Worm (Caenorhabditis elegans): ENCODE data around the gene kynu-1.

ce11 chrX:6075209-6075608 is 33.9 kb downstream of the kynu-1 start, which contains the start of gene lgc-58:
- TF ChIP-seq med-1 (GFP tag; optimal IDR thresholded peaks at IDR 0.05; ENCODE audit: insufficient read depth) (no peak), tab-1 (GFP tag; IDR thresholded peaks at IDR 0.05) (no peak), klf-2 (GFP tag; conservative IDR thresholded peaks at IDR 0.05) (no peak), T22C8.4 (GFP tag; IDR thresholded peaks at IDR 0.05) (no peak), ref-1 (GFP tag; conservative IDR thresholded peaks at IDR 0.05) (no peak), ztf-23 (GFP tag; IDR thresholded peaks at IDR 0.05) (no peak), ztf-29 (GFP tag; IDR thresholded peaks at IDR 0.05) (no peak), flt-1 (GFP tag; IDR thresholded peaks at IDR 0.05) (no peak), cog-1 (tag; optimal IDR thresholded peaks at IDR 0.05) (no peak)
